Fruit fly (Drosophila melanogaster): ENCODE results near the gene cDIP.
A peak's percentile ranks its signal among the peaks of the same experiment; 100 is the strongest.

cDIP gene

dm6 chr3R:21155931-21156488, 4.9 kb downstream of the cDIP start (continued):
- TF ChIP-seq HmgZ (tag; optimal IDR thresholded peaks at IDR 0.05) (no peak), chn (GFP tag; optimal IDR thresholded peaks at IDR 0.05) (no peak), insv (GFP tag; optimal IDR thresholded peaks at IDR 0.05) (peak; percentile 72 to 97), Hsf (GFP tag; optimal IDR thresholded peaks at IDR 0.05) (peak; percentile 6), CG1792 (GFP tag; optimal IDR thresholded peaks at IDR 0.05) (no peak), crol (GFP tag; IDR thresholded peaks at IDR 0.05) (no peak), ase (GFP tag; IDR thresholded peaks at IDR 0.05) (no peak), CG7271 (tag; optimal IDR thresholded peaks at IDR 0.05) (no peak), fd102C (GFP tag; optimal IDR thresholded peaks at IDR 0.05) (no peak), CG12942 (GFP tag; optimal IDR thresholded peaks at IDR 0.05) (no peak), CG14710 (tag; optimal IDR thresholded peaks at IDR 0.05) (peak; percentile 68), grau (tag; optimal IDR thresholded peaks at IDR 0.05) (peak; percentile 8), CoRest (tag; optimal IDR thresholded peaks at IDR 0.05) (peak; percentile 63), schlank (tag; optimal IDR thresholded peaks at IDR 0.05) (no peak), CG1603 (tag; optimal IDR thresholded peaks at IDR 0.05) (peak; percentile 22), jing (GFP tag; optimal IDR thresholded peaks at IDR 0.05) (no peak), al (GFP tag; IDR thresholded peaks at IDR 0.05) (no peak), hth (optimal IDR thresholded peaks at IDR 0.05) (no peak), zf30C (GFP tag; optimal IDR thresholded peaks at IDR 0.05) (no peak), shn (GFP tag; optimal IDR thresholded peaks at IDR 0.05) (no peak), Ssrp (tag; optimal IDR thresholded peaks at IDR 0.05) (no peak), CG12155 (GFP tag; optimal IDR thresholded peaks at IDR 0.05) (peak; percentile 65), kay (GFP tag; optimal IDR thresholded peaks at IDR 0.05) (no peak), so (GFP tag; IDR thresholded peaks at IDR 0.05) (no peak), CG31365 (tag; optimal IDR thresholded peaks at IDR 0.05) (no peak), gcm (GFP tag; optimal IDR thresholded peaks at IDR 0.05) (no peak), CG3995 (GFP tag; optimal IDR thresholded peaks at IDR 0.05) (no peak), CG9876 (GFP tag; optimal IDR thresholded peaks at IDR 0.05) (no peak), CG6654 (GFP tag; optimal IDR thresholded peaks at IDR 0.05) (no peak), CG15696 (tag; optimal IDR thresholded peaks at IDR 0.05) (no peak), Hmr (GFP tag; optimal IDR thresholded peaks at IDR 0.05) (peak; percentile 61), wek (GFP tag; optimal IDR thresholded peaks at IDR 0.05) (no peak), CG11085 (GFP tag; IDR thresholded peaks at IDR 0.05) (no peak), chinmo (GFP tag; IDR thresholded peaks at IDR 0.05; ENCODE audit: partially characterized antibody) (0 out of 4 replicates have a peak, but pooled peaks have one; percentile 65), D19A (tag; optimal IDR thresholded peaks at IDR 0.05) (no peak), CG2116 (GFP tag; optimal IDR thresholded peaks at IDR 0.05) (peak; percentile 63), Spps (tag; optimal IDR thresholded peaks at IDR 0.05) (no peak), CG12744 (GFP tag; optimal IDR thresholded peaks at IDR 0.05) (no peak), C15 (GFP tag; IDR thresholded peaks at IDR 0.05) (no peak), TFAM (GFP tag; optimal IDR thresholded peaks at IDR 0.05) (no peak), scrt (GFP tag; optimal IDR thresholded peaks at IDR 0.05) (no peak), CG8089 (GFP tag; optimal IDR thresholded peaks at IDR 0.05) (no peak), CG43689 (GFP tag; IDR thresholded peaks at IDR 0.05) (no peak), CG7987 (GFP tag; optimal IDR thresholded peaks at IDR 0.05) (no peak), Rx (GFP tag; IDR thresholded peaks at IDR 0.05) (no peak), chm (GFP tag; IDR thresholded peaks at IDR 0.05) (no peak), nmo (GFP tag; optimal IDR thresholded peaks at IDR 0.05) (peak; percentile 62), Sry-δ (GFP tag; optimal IDR thresholded peaks at IDR 0.05) (peak; percentile 78), Asciz (GFP tag; optimal IDR thresholded peaks at IDR 0.05) (no peak), CHES-1-like (GFP tag; optimal IDR thresholded peaks at IDR 0.05) (no peak), CG10543 (GFP tag; optimal IDR thresholded peaks at IDR 0.05) (no peak)

Data from whole organism, embryonic.